Worm (Caenorhabditis elegans) whole organism, early embryonic: ENCODE data around the gene fbxc-47.

Experiments
- B0310.2 ChIP-seq: sonication (generic microtip); optimal IDR thresholded peaks from 2 replicates; lab custom pipeline; 2016; ENCODE audit warnings: mild to moderate bottlenecking, missing genetic modification characterization, missing compliant biosample characterization
- F13C5.2 ChIP-seq: sonication (generic microtip); optimal IDR thresholded peaks from 2 replicates; lab custom pipeline; 2017; ENCODE audit warnings: mild to moderate bottlenecking, missing genetic modification characterization, inconsistent platforms, missing compliant biosample characterization
- aly-1 ChIP-seq: sonication (generic microtip); optimal IDR thresholded peaks from 2 replicates; lab custom pipeline; 2016; ENCODE audit warnings: missing genetic modification characterization, missing compliant biosample characterization
- ama-1 ChIP-seq: fragments of 150-350 bp; optimal IDR thresholded peaks from 2 replicates; lab custom pipeline; 2014
- ceh-13 ChIP-seq: fragments of 200-800 bp; sonication (Bioruptor generic); optimal IDR thresholded peaks from 2 replicates; lab custom pipeline; 2018; ENCODE audit warnings: mild to moderate bottlenecking, missing genetic modification characterization, missing compliant biosample characterization
- ceh-36 ChIP-seq: sonication (generic microtip); optimal IDR thresholded peaks from 2 replicates; lab custom pipeline; 2016; ENCODE audit warnings: missing genetic modification characterization, inconsistent platforms, missing compliant biosample characterization
- ets-7 ChIP-seq: sonication (generic microtip); optimal IDR thresholded peaks from 2 replicates; lab custom pipeline; 2016; ENCODE audit warnings: missing genotype, missing genetic modification characterization, missing compliant biosample characterization
- flt-1 ChIP-seq: fragments of 200-800 bp; sonication (Bioruptor generic); IDR thresholded peaks from 2 replicates; pipeline ENCODE4 v1.3.6; 2022; ENCODE audit warnings: missing genetic modification characterization, missing compliant biosample characterization
- hmbx-1 ChIP-seq: sonication (generic microtip); optimal IDR thresholded peaks from 2 replicates; lab custom pipeline; 2016; ENCODE audit warnings: mild to moderate bottlenecking, missing genetic modification characterization, missing compliant biosample characterization
- hmg-4 ChIP-seq: fragments of 200-800 bp; sonication (Bioruptor generic); optimal IDR thresholded peaks from 2 replicates; lab custom pipeline; 2018; ENCODE audit warnings: mild to moderate bottlenecking, missing genetic modification characterization, missing compliant biosample characterization
- hnd-1 ChIP-seq: sonication (generic microtip); optimal IDR thresholded peaks from 2 replicates; lab custom pipeline; 2016; ENCODE audit warnings: missing genetic modification characterization, missing compliant biosample characterization
- pes-1 ChIP-seq: fragments of 200-800 bp; sonication (Bioruptor generic); IDR thresholded peaks from 2 replicates; pipeline ENCODE4 v1.3.6; 2022; ENCODE audit warnings: missing genetic modification reagents, missing genetic modification characterization, missing compliant biosample characterization
- scrt-1 ChIP-seq: fragments of 200-800 bp; sonication (Bioruptor generic); IDR thresholded peaks from 2 replicates; pipeline ENCODE4 v1.3.6; 2022; ENCODE audit warnings: missing genetic modification characterization, missing compliant biosample characterization
- sea-1 ChIP-seq: fragments of 200-800 bp; sonication (Bioruptor generic); conservative IDR thresholded peaks from 2 replicates; pipeline ENCODE4 v1.3.6; 2022; ENCODE audit warnings: missing genetic modification characterization, missing compliant biosample characterization
- tbx-11 ChIP-seq: fragments of 200-800 bp; sonication (Bioruptor generic); IDR thresholded peaks from 2 replicates; pipeline ENCODE4 v1.3.6; 2022; ENCODE audit warnings: missing genetic modification characterization, missing compliant biosample characterization
- tbx-37 ChIP-seq: fragments of 200-800 bp; sonication (Bioruptor generic); conservative IDR thresholded peaks from 2 replicates; pipeline ENCODE4 v1.3.6; 2022; ENCODE audit warnings: missing genetic modification reagents, missing genetic modification characterization, missing compliant biosample characterization
- tra-4 ChIP-seq: sonication (generic microtip); optimal IDR thresholded peaks from 2 replicates; lab custom pipeline; 2017; ENCODE audit warnings: missing genetic modification characterization, missing compliant biosample characterization

fbxc-47 gene

DNA sequence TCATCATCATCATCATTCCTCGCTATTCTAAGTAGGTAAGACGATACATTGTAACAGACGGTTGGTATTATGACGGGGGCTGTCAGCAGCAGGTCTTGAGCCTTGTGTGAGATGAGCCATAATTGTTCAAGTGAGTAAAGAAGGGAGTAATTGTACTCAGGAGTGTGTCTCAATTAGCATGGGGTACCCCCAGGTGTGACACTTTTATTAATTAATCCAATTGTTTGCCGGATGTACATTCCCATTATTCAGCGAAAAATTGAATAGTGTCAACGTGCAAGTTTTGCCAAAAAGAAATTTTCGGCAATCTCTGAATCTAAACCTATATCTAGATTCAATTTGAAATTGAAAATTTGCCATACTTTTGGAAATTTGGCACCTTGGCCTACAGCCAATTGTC is 43.7 kb downstream of the fbxc-47 start:
- TF ChIP-seq ama-1 (lab: Kevin White, UChicago) (no peak), hmbx-1 (tag; lab: Kevin White, UChicago) (no peak), tbx-37 (GFP tag; lab: Robert Waterston, UW) (no peak), sea-1 (GFP tag; lab: Robert Waterston, UW) (no peak), scrt-1 (GFP tag; lab: Robert Waterston, UW) (no peak), ets-7 (tag; lab: Kevin White, UChicago) (no peak), tra-4 (tag; lab: Kevin White, UChicago) (no peak), F13C5.2 (no peak), hnd-1 (tag; lab: Kevin White, UChicago) (no peak), aly-1 (tag; lab: Kevin White, UChicago) (no peak), ceh-36 (tag; lab: Kevin White, UChicago) (no peak), ceh-13 (no peak), pes-1 (GFP tag; lab: Robert Waterston, UW) (no peak), hmg-4 (GFP tag; lab: Kevin White, UChicago) (no peak), flt-1 (no peak), B0310.2 (tag; lab: Kevin White, UChicago) (no peak), tbx-11 (no peak)

DNA sequence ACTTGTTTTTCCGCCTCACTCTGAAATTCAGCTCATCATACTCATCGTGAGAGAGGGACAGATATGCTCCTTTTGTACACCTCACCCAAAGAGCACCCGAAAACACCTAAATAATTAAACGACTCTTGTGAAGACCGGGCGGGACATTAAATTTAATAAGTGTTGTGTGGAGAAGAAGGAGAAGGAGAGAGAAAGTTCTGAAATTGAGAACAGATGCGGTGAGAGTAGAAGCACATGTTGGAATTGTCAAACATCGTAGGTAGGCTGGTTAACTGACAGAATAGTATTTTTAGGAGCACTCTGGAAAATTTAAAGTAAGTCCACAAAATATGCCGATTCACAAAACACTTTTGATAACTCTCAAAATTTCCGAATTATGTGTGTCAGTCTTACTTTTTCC is 48.2 kb downstream of the fbxc-47 start:
- TF ChIP-seq ceh-13 (no peak), flt-1 (no peak), pes-1 (GFP tag; lab: Robert Waterston, UW) (no peak), hnd-1 (tag; lab: Kevin White, UChicago) (no peak), scrt-1 (GFP tag; lab: Robert Waterston, UW) (no peak), tbx-37 (GFP tag; lab: Robert Waterston, UW) (no peak), F13C5.2 (no peak), ceh-36 (tag; lab: Kevin White, UChicago) (no peak), sea-1 (GFP tag; lab: Robert Waterston, UW) (no peak), tbx-11 (no peak), B0310.2 (tag; lab: Kevin White, UChicago) (no peak), ama-1 (lab: Kevin White, UChicago) (no peak)

ce11 chrIV:3854606-3855005 is 49.3 kb downstream of the fbxc-47 start:
- TF ChIP-seq aly-1 (tag; lab: Kevin White, UChicago) (peak; percentile 20), tbx-11 (no peak)

ce11 chrIV:3855543-3855942 is 50.2 kb downstream of the fbxc-47 start, which contains the start of gene zag-1:
zag-1 (plus strand) TSS chrIV:3855843.
- TF ChIP-seq F13C5.2 = no peak
- no peak for TF ChIP-seq tbx-37 (GFP tag; lab: Robert Waterston, UW)
- TF ChIP-seq hmg-4 (GFP tag; lab: Kevin White, UChicago) = no peak
- no peak for TF ChIP-seq hmbx-1 (tag; lab: Kevin White, UChicago)
- no peak for TF ChIP-seq ets-7 (tag; lab: Kevin White, UChicago)
- TF ChIP-seq sea-1 (GFP tag; lab: Robert Waterston, UW) = no peak
- TF ChIP-seq pes-1 (GFP tag; lab: Robert Waterston, UW) = no peak
- TF ChIP-seq ama-1 (lab: Kevin White, UChicago) = no peak
- TF ChIP-seq B0310.2 (tag; lab: Kevin White, UChicago) = no peak
- no peak for TF ChIP-seq tbx-11
- no peak for TF ChIP-seq scrt-1 (GFP tag; lab: Robert Waterston, UW)
- TF ChIP-seq hnd-1 (tag; lab: Kevin White, UChicago) = no peak
- TF ChIP-seq flt-1 = no peak
- no peak for TF ChIP-seq aly-1 (tag; lab: Kevin White, UChicago)
- TF ChIP-seq tra-4 (tag; lab: Kevin White, UChicago) = no peak
- TF ChIP-seq ceh-13 = no peak
- TF ChIP-seq ceh-36 (tag; lab: Kevin White, UChicago) = no peak

- TF ChIP-seq ama-1 (lab: Kevin White, UChicago) (no peak), hmg-4 (GFP tag; lab: Kevin White, UChicago) (peak; percentile 15), pes-1 (GFP tag; lab: Robert Waterston, UW) (0 out of 2 replicates have a peak, but pooled peaks have one; percentile 18)
These were observed 50.9 kb downstream of the fbxc-47 start for ce11 chrIV:3856190-3856589.
